Fruit fly (Drosophila melanogaster) Kc167 (cell line): Measurements from ENCODE around the gene Atg5.

Source experiments
- Myc ChIP-seq: fragments of >200 bp; optimal IDR thresholded peaks from 2 replicates; lab custom pipeline; 2017; ENCODE audit warnings: missing external identifiers
- Sin3A ChIP-seq: fragments of >200 bp; optimal IDR thresholded peaks from 2 replicates; lab custom pipeline; 2018; ENCODE audit warnings: missing external identifiers
- h ChIP-seq: fragments of >200 bp; optimal IDR thresholded peaks from 3 replicates; lab custom pipeline; 2018; ENCODE audit warnings: missing external identifiers
- insv ChIP-seq: fragments of >200 bp; optimal IDR thresholded peaks from 3 replicates; lab custom pipeline; 2018; ENCODE audit warnings: missing external identifiers
- psq ChIP-seq: fragments of >200 bp; optimal IDR thresholded peaks from 2 replicates; lab custom pipeline; 2017; ENCODE audit warnings: missing external identifiers
- ttk ChIP-seq: sonication (Bioruptor generic); optimal IDR thresholded peaks from 2 replicates; lab custom pipeline; 2017; ENCODE audit warnings: missing external identifiers

- TF ChIP-seq ttk (lab: Kevin White, UChicago) (no peak), Myc (lab: Kevin White, UChicago) (no peak), psq (no peak), Sin3A (lab: Kevin White, UChicago) (no peak), h (no peak), insv (lab: Kevin White, UChicago) (no peak)
These were observed 29.6 kb downstream of the Atg5 start for dm6 chrX:7293874-7294559.
